Worm (Caenorhabditis elegans) whole organism, young adult: ENCODE results near the gene mcd-1.
A peak's percentile ranks its signal among the peaks of the same experiment; 100 is the strongest.

Experiments
- B0019.2 ChIP-seq: fragments of 200-800 bp; sonication (Bioruptor generic); conservative IDR thresholded peaks from 2 replicates; pipeline ENCODE4 v1.3.6; 2022; ENCODE audit warnings: missing genetic modification reagents, missing genetic modification characterization, missing compliant biosample characterization
- F10E7.11 ChIP-seq: sonication (generic microtip); optimal IDR thresholded peaks from 2 replicates; lab custom pipeline; 2017; ENCODE audit warnings: mild to moderate bottlenecking, missing genetic modification characterization, moderate library complexity, missing compliant biosample characterization
- F23B12.7 ChIP-seq: sonication (generic microtip); optimal IDR thresholded peaks from 2 replicates; lab custom pipeline; 2017; ENCODE audit warnings: missing genetic modification characterization, mild to moderate bottlenecking, missing compliant biosample characterization, antibody characterized with exemption, moderate library complexity; ENCODE audit not compliant: insufficient read depth
- F37B4.10 ChIP-seq: fragments of 200-800 bp; sonication (Bioruptor generic); IDR thresholded peaks from 2 replicates; pipeline ENCODE4 v1.3.6; 2022; ENCODE audit warnings: missing genetic modification characterization, missing compliant biosample characterization
- F49E8.2 ChIP-seq: sonication (generic microtip); optimal IDR thresholded peaks from 3 replicates; lab custom pipeline; 2017; ENCODE audit warnings: missing genetic modification characterization, mild to moderate bottlenecking, missing compliant biosample characterization, antibody characterized with exemption, moderate library complexity; ENCODE audit not compliant: insufficient read depth
- F57C9.4 ChIP-seq: sonication (generic microtip); optimal IDR thresholded peaks from 2 replicates; lab custom pipeline; 2017; ENCODE audit warnings: mild to moderate bottlenecking, missing genetic modification characterization, missing compliant biosample characterization
- Y53F4B.3 ChIP-seq: fragments of 200-800 bp; sonication (Bioruptor generic); IDR thresholded peaks from 2 replicates; pipeline ENCODE4 v1.3.6; 2022; ENCODE audit warnings: missing genetic modification reagents, missing genetic modification characterization, missing compliant biosample characterization
- Y56A3A.18 ChIP-seq: fragments of 200-800 bp; sonication (Bioruptor generic); IDR thresholded peaks from 2 replicates; pipeline ENCODE4 v1.3.6; 2022; ENCODE audit warnings: missing genetic modification reagents, missing genetic modification characterization, missing compliant biosample characterization
- Y67H2A.10 ChIP-seq: fragments of 200-800 bp; sonication (Bioruptor generic); conservative IDR thresholded peaks from 2 replicates; pipeline ENCODE4 v1.3.6; 2022; ENCODE audit warnings: missing genetic modification reagents, missing genetic modification characterization, missing compliant biosample characterization
- ZK185.1 ChIP-seq: sonication (generic microtip); optimal IDR thresholded peaks from 2 replicates; lab custom pipeline; 2016; ENCODE audit warnings: mild to moderate bottlenecking, missing genetic modification characterization, missing compliant biosample characterization; ENCODE audit not compliant: poor library complexity, severe bottlenecking
- akir-1 ChIP-seq: fragments of 200-800 bp; sonication (Bioruptor generic); optimal IDR thresholded peaks from 2 replicates; lab custom pipeline; 2018; ENCODE audit warnings: mild to moderate bottlenecking, missing genetic modification characterization, moderate library complexity, missing compliant biosample characterization
- aptf-2 ChIP-seq: fragments of 200-800 bp; sonication (Bioruptor generic); conservative IDR thresholded peaks from 2 replicates; pipeline ENCODE4 v1.3.6; 2022; ENCODE audit warnings: missing genetic modification reagents, missing genetic modification characterization, missing compliant biosample characterization
- athp-1 ChIP-seq: sonication (generic microtip); optimal IDR thresholded peaks from 2 replicates; lab custom pipeline; 2017; ENCODE audit warnings: mild to moderate bottlenecking, missing genetic modification characterization, missing compliant biosample characterization
- cebp-2 ChIP-seq: fragments of 200-800 bp; sonication (Bioruptor generic); IDR thresholded peaks from 2 replicates; pipeline ENCODE4 v1.3.6; 2022; ENCODE audit warnings: missing genetic modification characterization, missing compliant biosample characterization
- ceh-40 ChIP-seq: fragments of 200-800 bp; sonication (Bioruptor generic); IDR thresholded peaks from 2 replicates; pipeline ENCODE4 v1.3.6; 2022; ENCODE audit warnings: missing genetic modification characterization, missing compliant biosample characterization
- ceh-91 ChIP-seq: fragments of 200-800 bp; sonication (Bioruptor generic); IDR thresholded peaks from 2 replicates; pipeline ENCODE4 v1.3.6; 2022; ENCODE audit warnings: missing genetic modification reagents, missing genetic modification characterization, missing compliant biosample characterization
- dpff-1 ChIP-seq: sonication (generic microtip); optimal IDR thresholded peaks from 2 replicates; lab custom pipeline; 2017; ENCODE audit warnings: mild to moderate bottlenecking, missing genetic modification characterization, missing compliant biosample characterization
- dpl-1 ChIP-seq: fragments of 150-350 bp; optimal IDR thresholded peaks from 2 replicates; lab custom pipeline; 2014; ENCODE audit warnings: missing biosample characterization, missing genetic modification reagents, missing genetic modification characterization
- egl-18 ChIP-seq: fragments of 200-800 bp; sonication (Bioruptor generic); IDR thresholded peaks from 2 replicates; pipeline ENCODE4 v1.3.6; 2022; ENCODE audit warnings: missing genetic modification reagents, missing genetic modification characterization, missing compliant biosample characterization
- egl-44 ChIP-seq: fragments of 200-800 bp; sonication (Bioruptor generic); IDR thresholded peaks from 2 replicates; pipeline ENCODE4 v1.3.6; 2022; ENCODE audit warnings: missing genetic modification reagents, missing genetic modification characterization, missing compliant biosample characterization
- egrh-3 ChIP-seq: fragments of 200-800 bp; sonication (Bioruptor generic); IDR thresholded peaks from 2 replicates; pipeline ENCODE4 v1.3.6; 2022; ENCODE audit warnings: missing genetic modification reagents, missing genetic modification characterization, missing compliant biosample characterization
- ekl-4 ChIP-seq: fragments of 200-800 bp; sonication (Bioruptor generic); IDR thresholded peaks from 2 replicates; pipeline ENCODE4 v1.3.6; 2022; ENCODE audit warnings: missing genetic modification reagents, missing genetic modification characterization, missing compliant biosample characterization
- gei-17 ChIP-seq: fragments of 200-800 bp; sonication (Bioruptor generic); optimal IDR thresholded peaks from 2 replicates; lab custom pipeline; 2018; ENCODE audit warnings: mild to moderate bottlenecking, missing genetic modification characterization, missing compliant biosample characterization
- him-1 ChIP-seq: sonication (generic microtip); optimal IDR thresholded peaks from 2 replicates; lab custom pipeline; 2016; ENCODE audit warnings: missing genotype, missing genetic modification reagents, missing genetic modification characterization, missing compliant biosample characterization
- hlh-26 ChIP-seq: fragments of 200-800 bp; sonication (Bioruptor generic); conservative IDR thresholded peaks from 2 replicates; pipeline ENCODE4 v1.3.6; 2022; ENCODE audit warnings: missing genetic modification reagents, missing genetic modification characterization, missing compliant biosample characterization
- hmg-1.2 ChIP-seq: fragments of 200-800 bp; sonication (Bioruptor generic); IDR thresholded peaks from 2 replicates; pipeline ENCODE4 v1.3.6; 2022; ENCODE audit warnings: missing genetic modification reagents, missing genetic modification characterization, missing compliant biosample characterization
- hrde-1 ChIP-seq: sonication (generic microtip); optimal IDR thresholded peaks from 2 replicates; lab custom pipeline; 2016; ENCODE audit warnings: missing genetic modification characterization, mild to moderate bottlenecking, missing compliant biosample characterization, moderate library complexity, missing genotype, missing genetic modification reagents, borderline replicate concordance
- hsf-1 ChIP-seq: fragments of 200-800 bp; sonication (Bioruptor generic); IDR thresholded peaks from 2 replicates; pipeline ENCODE4 v1.3.6; 2022; ENCODE audit warnings: missing genetic modification reagents, missing genetic modification characterization, missing compliant biosample characterization
- let-526 ChIP-seq: fragments of 200-800 bp; sonication (Bioruptor generic); IDR thresholded peaks from 2 replicates; pipeline ENCODE4 v1.3.6; 2022; ENCODE audit warnings: missing genetic modification reagents, missing genetic modification characterization, missing compliant biosample characterization
- lin-40 ChIP-seq: sonication (generic microtip); optimal IDR thresholded peaks from 2 replicates; lab custom pipeline; 2016; ENCODE audit warnings: missing genetic modification characterization, mild to moderate bottlenecking, missing compliant biosample characterization, missing genotype, missing genetic modification reagents
- madf-3 ChIP-seq: fragments of 200-800 bp; sonication (Bioruptor generic); IDR thresholded peaks from 2 replicates; pipeline ENCODE4 v1.3.6; 2022; ENCODE audit warnings: missing genetic modification reagents, missing genetic modification characterization, missing compliant biosample characterization
- madf-6 ChIP-seq: fragments of 200-800 bp; sonication (Bioruptor generic); IDR thresholded peaks from 2 replicates; pipeline ENCODE4 v1.3.6; 2022; ENCODE audit warnings: missing genetic modification reagents, missing genetic modification characterization, missing compliant biosample characterization
- madf-8 ChIP-seq: fragments of 200-800 bp; sonication (Bioruptor generic); conservative IDR thresholded peaks from 2 replicates; pipeline ENCODE4 v1.3.6; 2022; ENCODE audit warnings: missing genetic modification reagents, missing genetic modification characterization, missing compliant biosample characterization
- nfyb-1 ChIP-seq: fragments of 200-800 bp; sonication (Bioruptor generic); IDR thresholded peaks from 2 replicates; pipeline ENCODE4 v1.3.6; 2022; ENCODE audit warnings: missing genetic modification reagents, missing genetic modification characterization, missing compliant biosample characterization
- rcor-1 ChIP-seq: fragments of 200-800 bp; sonication (Bioruptor generic); IDR thresholded peaks from 2 replicates; pipeline ENCODE4 v1.3.6; 2022; ENCODE audit warnings: missing genetic modification reagents, missing genetic modification characterization, missing compliant biosample characterization
- repo-1 ChIP-seq: sonication (generic microtip); optimal IDR thresholded peaks from 2 replicates; lab custom pipeline; 2017; ENCODE audit warnings: mild to moderate bottlenecking, missing genetic modification characterization, missing compliant biosample characterization
- snpc-1.1 ChIP-seq: sonication (generic microtip); optimal IDR thresholded peaks from 2 replicates; lab custom pipeline; 2017; ENCODE audit warnings: missing genetic modification characterization, mild to moderate bottlenecking, missing compliant biosample characterization, antibody characterized with exemption, moderate library complexity, missing genotype, missing genetic modification reagents; ENCODE audit not compliant: insufficient read depth
- snpc-4 ChIP-seq, 5 experiments: fragments of 150-350 bp in 1 of 5; sonication (generic microtip) in 4 of 5; optimal IDR thresholded peaks; 2 replicates each; lab custom pipeline; 2014 to 2018; ENCODE audit warnings: missing genetic modification characterization in 5 of 5, missing biosample characterization in 3 of 5, antibody characterized with exemption in 2 of 5, mild to moderate bottlenecking in 2 of 5, missing compliant biosample characterization in 2 of 5, missing genotype in 2 of 5, moderate library complexity in 2 of 5, missing genetic modification reagents in 1 of 5
- tbp1 ChIP-seq: fragments of 200-800 bp; sonication (Bioruptor generic); optimal IDR thresholded peaks from 2 replicates; lab custom pipeline; 2018; ENCODE audit warnings: mild to moderate bottlenecking, missing genetic modification characterization, missing compliant biosample characterization
- tbx-9 ChIP-seq: sonication (generic microtip); optimal IDR thresholded peaks from 2 replicates; lab custom pipeline; 2016; ENCODE audit warnings: borderline replicate concordance, missing genetic modification characterization, inconsistent platforms, missing compliant biosample characterization
- tlf-1 ChIP-seq: fragments of 200-800 bp; sonication (Bioruptor generic); optimal IDR thresholded peaks from 2 replicates; lab custom pipeline; 2018; ENCODE audit warnings: mild to moderate bottlenecking, missing genetic modification characterization, missing compliant biosample characterization
- xnd-1 ChIP-seq: sonication (generic microtip); optimal IDR thresholded peaks from 2 replicates; lab custom pipeline; 2016; ENCODE audit warnings: missing genotype, missing genetic modification reagents, missing genetic modification characterization, missing compliant biosample characterization
- zfh-2 ChIP-seq: fragments of 200-800 bp; sonication (Bioruptor generic); conservative IDR thresholded peaks from 2 replicates; pipeline ENCODE4 v1.3.6; 2022; ENCODE audit warnings: missing genetic modification reagents, missing genetic modification characterization, missing compliant biosample characterization
- ztf-18 ChIP-seq: sonication (generic microtip); optimal IDR thresholded peaks from 2 replicates; lab custom pipeline; 2016; ENCODE audit warnings: missing genotype, mild to moderate bottlenecking, missing genetic modification characterization, missing compliant biosample characterization
- ztf-26 ChIP-seq: sonication (generic microtip); optimal IDR thresholded peaks from 2 replicates; lab custom pipeline; 2017; ENCODE audit warnings: missing genetic modification characterization, missing compliant biosample characterization
- ztf-28 ChIP-seq: fragments of 200-800 bp; sonication (Bioruptor generic); IDR thresholded peaks from 2 replicates; pipeline ENCODE4 v1.3.6; 2022; ENCODE audit warnings: missing genetic modification reagents, missing genetic modification characterization, missing compliant biosample characterization

Gene mcd-1

ce11 chrII:13872191-13872889 is 16.0 kb upstream of the mcd-1 start, which contains the start of the genes cup-14 and ndub-8 (continued):
- TF ChIP-seq snpc-1.1 (tag; lab: Kevin White, UChicago) (peak; percentile 78), snpc-4 (GFP tag; optimal IDR thresholded peaks at IDR 0.05; lab: Kevin White, UChicago) (peak; percentile 63), snpc-4 (tag; optimal IDR thresholded peaks at IDR 0.05; lab: Kevin White, UChicago) (peak; percentile 39 to 84 (median 78)), madf-8 (GFP tag; lab: Robert Waterston, UW) (peak; percentile 80), tlf-1 (GFP tag; lab: Kevin White, UChicago) (peak; percentile 83), aptf-2 (GFP tag; lab: Robert Waterston, UW) (0 out of 2 replicates have a peak, but pooled peaks have one; percentile 23), dpl-1 (GFP tag; lab: Kevin White, UChicago) (peak; percentile 73), lin-40 (tag; lab: Kevin White, UChicago) (peak; percentile 77), ztf-26 (tag; lab: Kevin White, UChicago) (peak; percentile 41), hsf-1 (GFP tag; lab: Robert Waterston, UW) (peak; percentile 78), egl-44 (GFP tag; lab: Robert Waterston, UW) (no peak), athp-1 (tag; lab: Kevin White, UChicago) (peak; percentile 84), gei-17 (peak; percentile 9), egl-18 (GFP tag; lab: Robert Waterston, UW) (no peak), F57C9.4 (no peak), F49E8.2 (tag; lab: Kevin White, UChicago) (peak; percentile 76), Y56A3A.18 (GFP tag; lab: Robert Waterston, UW) (peak; percentile 20; the same call in 1 of the 2 replicates), ekl-4 (GFP tag; lab: Robert Waterston, UW) (peak; percentile 88), madf-3 (no peak; the same call in 1 of the 2 replicates), tbp1 (GFP tag; lab: Kevin White, UChicago) (peak; percentile 67), hrde-1 (tag; lab: Kevin White, UChicago) (no peak), dpff-1 (tag; lab: Kevin White, UChicago) (no peak), him-1 (tag; lab: Kevin White, UChicago) (peak; percentile 6), akir-1 (no peak), B0019.2 (GFP tag; lab: Robert Waterston, UW) (peak; percentile 71; the same call in 1 of the 2 replicates), hmg-1.2 (GFP tag; lab: Robert Waterston, UW) (peak; percentile 100), F10E7.11 (tag; lab: Kevin White, UChicago) (no peak), F23B12.7 (tag; lab: Kevin White, UChicago) (peak; percentile 35), Y53F4B.3 (GFP tag; lab: Robert Waterston, UW) (no peak), ZK185.1 (tag; lab: Kevin White, UChicago) (no peak), Y67H2A.10 (GFP tag; lab: Robert Waterston, UW) (peak; percentile 68), zfh-2 (GFP tag; lab: Robert Waterston, UW) (no peak), let-526 (GFP tag; lab: Robert Waterston, UW) (no peak), ceh-40 (GFP tag; lab: Robert Waterston, UW) (no peak), repo-1 (peak; percentile 21), xnd-1 (peak; percentile 84), nfyb-1 (GFP tag; lab: Robert Waterston, UW) (peak; percentile 78), tbx-9 (tag; lab: Kevin White, UChicago) (no peak), ztf-18 (peak; percentile 19), ztf-28 (GFP tag; lab: Robert Waterston, UW) (peak; percentile 76), cebp-2 (GFP tag; lab: Robert Waterston, UW) (no peak), madf-6 (peak; percentile 97), egrh-3 (GFP tag; lab: Robert Waterston, UW) (0 out of 2 replicates have a peak, but pooled peaks have one; percentile 6), rcor-1 (GFP tag; lab: Robert Waterston, UW) (peak; percentile 89), ceh-91 (GFP tag; lab: Robert Waterston, UW) (peak; percentile 84), F37B4.10 (GFP tag; lab: Robert Waterston, UW) (no peak), hlh-26 (no peak)
